Fruit fly (Drosophila melanogaster) whole organism, embryonic: Measurements from ENCODE around the gene CG15923.
A peak's percentile ranks its signal among the peaks of the same experiment; 100 is the strongest.

ENCODE experiments used
- Atf3 ChIP-seq: fragments of 200-800 bp; sonication (Bioruptor generic); optimal IDR thresholded peaks from 3 replicates; lab custom pipeline; 2016; ENCODE audit warnings: missing biosample characterization, missing genetic modification characterization
- Bteb2 ChIP-seq: fragments of 200-800 bp; sonication (Bioruptor generic); optimal IDR thresholded peaks from 2 replicates; lab custom pipeline; 2016; ENCODE audit warnings: missing biosample characterization, missing genetic modification characterization
- CG10959 ChIP-seq: fragments of 200-800 bp; sonication (Bioruptor generic); IDR thresholded peaks from 2 replicates; pipeline ENCODE4 v1.3.6; 2022; ENCODE audit warnings: missing biosample characterization, missing genetic modification characterization
- CG12236 ChIP-seq: fragments of 200-800 bp; sonication (Bioruptor generic); optimal IDR thresholded peaks from 2 replicates; lab custom pipeline; 2016; ENCODE audit warnings: missing biosample characterization, missing genetic modification characterization
- CG14667 ChIP-seq: fragments of 200-800 bp; sonication (Bioruptor generic); IDR thresholded peaks from 2 replicates; pipeline ENCODE4 v1.3.6; 2022; ENCODE audit warnings: missing biosample characterization, missing genetic modification characterization
- CG15514 ChIP-seq: fragments of 200-800 bp; sonication (Bioruptor generic); optimal IDR thresholded peaks from 3 replicates; lab custom pipeline; 2017; ENCODE audit warnings: missing biosample characterization, missing genetic modification characterization, mild to moderate bottlenecking, moderate library complexity, missing genetic modification reagents
- CG15696 ChIP-seq: fragments of 200-800 bp; sonication (Bioruptor generic); optimal IDR thresholded peaks from 2 replicates; lab custom pipeline; 2019; ENCODE audit warnings: missing biosample characterization, mild to moderate bottlenecking, missing genetic modification characterization, moderate library complexity
- CG1603 ChIP-seq: fragments of 200-800 bp; sonication (Bioruptor generic); optimal IDR thresholded peaks from 2 replicates; lab custom pipeline; 2019; ENCODE audit warnings: missing biosample characterization, mild to moderate bottlenecking, missing genetic modification characterization, moderate library complexity
- CG16863 ChIP-seq: fragments of 200-800 bp; sonication (Bioruptor generic); optimal IDR thresholded peaks from 3 replicates; lab custom pipeline; 2016; ENCODE audit warnings: missing biosample characterization, missing genetic modification characterization
- CG17328 ChIP-seq: fragments of 200-800 bp; sonication (Bioruptor generic); IDR thresholded peaks from 2 replicates; pipeline ENCODE4 v1.3.6; 2022; ENCODE audit warnings: missing biosample characterization, missing genetic modification characterization
- CG2875 ChIP-seq: fragments of 200-800 bp; sonication (Bioruptor generic); optimal IDR thresholded peaks from 2 replicates; lab custom pipeline; 2017; ENCODE audit warnings: missing biosample characterization, mild to moderate bottlenecking, missing genetic modification characterization, missing genetic modification reagents
- CG30403 ChIP-seq: fragments of 200-800 bp; sonication (Bioruptor generic); optimal IDR thresholded peaks from 3 replicates; lab custom pipeline; 2016; ENCODE audit warnings: missing biosample characterization, missing genetic modification characterization
- CG3065 ChIP-seq: fragments of 200-800 bp; sonication (Bioruptor generic); optimal IDR thresholded peaks from 2 replicates; lab custom pipeline; 2016; ENCODE audit warnings: missing biosample characterization, missing genetic modification characterization
- CG4282 ChIP-seq: fragments of 200-800 bp; sonication (Bioruptor generic); optimal IDR thresholded peaks from 2 replicates; lab custom pipeline; 2016; ENCODE audit warnings: missing biosample characterization, missing genetic modification characterization
- CG4360 ChIP-seq: fragments of 200-800 bp; sonication (Bioruptor generic); IDR thresholded peaks from 2 replicates; pipeline ENCODE4 v1.3.6; 2022; ENCODE audit warnings: missing biosample characterization, missing genetic modification characterization
- CG6272 ChIP-seq: fragments of 200-800 bp; sonication (Bioruptor generic); IDR thresholded peaks from 2 replicates; pipeline ENCODE4 v1.3.6; 2022; ENCODE audit warnings: missing biosample characterization, missing genetic modification characterization
- CG6765 ChIP-seq: fragments of 200-800 bp; sonication (Bioruptor generic); optimal IDR thresholded peaks from 3 replicates; lab custom pipeline; 2017; ENCODE audit warnings: missing biosample characterization, mild to moderate bottlenecking, missing genetic modification characterization
- CG8478 ChIP-seq: fragments of >200 bp; optimal IDR thresholded peaks from 2 replicates; lab custom pipeline; 2018
- CG9727 ChIP-seq: fragments of 200-800 bp; sonication (Bioruptor generic); optimal IDR thresholded peaks from 3 replicates; lab custom pipeline; 2017; ENCODE audit warnings: missing biosample characterization, mild to moderate bottlenecking, missing genetic modification characterization
- CHES-1-like ChIP-seq: fragments of 200-800 bp; sonication (Bioruptor generic); optimal IDR thresholded peaks from 2 replicates; lab custom pipeline; 2016; ENCODE audit warnings: missing biosample characterization, missing genetic modification characterization
- CTCF ChIP-seq: fragments of 200-800 bp; sonication (Bioruptor generic); optimal IDR thresholded peaks from 2 replicates; lab custom pipeline; 2017; ENCODE audit warnings: missing biosample characterization, mild to moderate bottlenecking, missing genetic modification characterization, moderate library complexity
- CkIIα-i1 ChIP-seq: fragments of 200-800 bp; sonication (Bioruptor generic); IDR thresholded peaks from 2 replicates; pipeline ENCODE4 v1.3.6; 2022; ENCODE audit warnings: missing biosample characterization, missing genetic modification characterization
- Dref ChIP-seq: fragments of 200-800 bp; sonication (Bioruptor generic); IDR thresholded peaks from 2 replicates; pipeline ENCODE4 v1.3.6; 2022; ENCODE audit warnings: missing biosample characterization, missing genetic modification characterization
- Drgx ChIP-seq: fragments of 200-800 bp; sonication (Bioruptor generic); IDR thresholded peaks from 2 replicates; pipeline ENCODE4 v1.3.6; 2022; ENCODE audit warnings: missing biosample characterization, missing genetic modification characterization
- Ets65A ChIP-seq: fragments of 200-800 bp; sonication (Bioruptor generic); peaks from one replicate; lab custom pipeline; 2016; ENCODE audit warnings: missing biosample characterization, missing genetic modification characterization
- Hand ChIP-seq: fragments of 200-800 bp; sonication (Bioruptor generic); optimal IDR thresholded peaks from 2 replicates; lab custom pipeline; 2017; ENCODE audit warnings: mild to moderate bottlenecking, missing biosample characterization, missing genetic modification reagents, missing genetic modification characterization
- MBD-R2 ChIP-seq: fragments of 200-800 bp; sonication (Bioruptor generic); IDR thresholded peaks from 2 replicates; pipeline ENCODE4 v1.3.6; 2022; ENCODE audit warnings: missing biosample characterization, missing genetic modification characterization
- Myb ChIP-seq: fragments of 200-800 bp; sonication (Bioruptor generic); optimal IDR thresholded peaks from 2 replicates; lab custom pipeline; 2016; ENCODE audit warnings: missing biosample characterization, missing genetic modification characterization
- NC2α ChIP-seq: fragments of 200-800 bp; sonication (Bioruptor generic); optimal IDR thresholded peaks from 2 replicates; lab custom pipeline; 2016; ENCODE audit warnings: missing biosample characterization, missing genetic modification characterization
- Sin3A ChIP-seq: fragments of >200 bp; optimal IDR thresholded peaks from 2 replicates; lab custom pipeline; 2018
- Stat92E ChIP-seq, 3 experiments: fragments of >200 bp in 2 of 3; fragments of 200-800 bp in 1 of 3; sonication (Bioruptor generic) in 1 of 3; optimal IDR thresholded peaks; 2 replicates each; lab custom pipeline; 2017 to 2019; ENCODE audit warnings: missing biosample characterization in 3 of 3, missing genetic modification characterization in 3 of 3, mild to moderate bottlenecking in 1 of 3, moderate library complexity in 1 of 3
- Taf1 ChIP-seq: fragments of 200-800 bp; sonication (Bioruptor generic); IDR thresholded peaks from 2 replicates; pipeline ENCODE4 v1.3.6; 2022; ENCODE audit warnings: missing biosample characterization, missing genetic modification characterization
- bsh ChIP-seq, 2 experiments: fragments of 200-800 bp; sonication (Bioruptor generic); optimal IDR thresholded peaks; 2 replicates each; lab custom pipeline; 2017 to 2018; ENCODE audit warnings: mild to moderate bottlenecking in 2 of 2, missing biosample characterization in 2 of 2, missing genetic modification characterization in 2 of 2, moderate library complexity in 1 of 2
- cad ChIP-seq: fragments of >200 bp; optimal IDR thresholded peaks from 2 replicates; lab custom pipeline; 2017; ENCODE audit warnings: missing biosample characterization, missing genetic modification characterization
- corto ChIP-seq: fragments of 200-800 bp; sonication (Bioruptor generic); optimal IDR thresholded peaks from 2 replicates; lab custom pipeline; 2016; ENCODE audit warnings: missing biosample characterization, mild to moderate bottlenecking, missing genetic modification characterization, moderate library complexity
- dmrt99B ChIP-seq: fragments of 200-800 bp; sonication (Bioruptor generic); optimal IDR thresholded peaks from 2 replicates; lab custom pipeline; 2018; ENCODE audit warnings: missing biosample characterization, mild to moderate bottlenecking, missing genetic modification characterization, moderate library complexity
- gcm ChIP-seq: fragments of 200-800 bp; sonication (Bioruptor generic); optimal IDR thresholded peaks from 2 replicates; lab custom pipeline; 2019; ENCODE audit warnings: missing biosample characterization, mild to moderate bottlenecking, missing genetic modification characterization, moderate library complexity
- gt ChIP-seq: fragments of 200-800 bp; sonication (Bioruptor generic); IDR thresholded peaks from 2 replicates; pipeline ENCODE4 v1.3.6; 2022; ENCODE audit warnings: missing biosample characterization, missing genetic modification characterization
- hkb ChIP-seq, 2 experiments: fragments of 200-800 bp in 1 of 2; fragments of >200 bp in 1 of 2; sonication (Bioruptor generic) in 1 of 2; IDR thresholded peaks in 1 of 2; optimal IDR thresholded peaks in 1 of 2; 2 replicates each; pipeline versions ENCODE4 v1.3.6 to Lab custom; 2017 to 2022; ENCODE audit warnings: missing biosample characterization in 1 of 2, missing genetic modification characterization in 1 of 2
- insv ChIP-seq, 2 experiments: fragments of 200-800 bp; sonication (Bioruptor generic); optimal IDR thresholded peaks; 3 replicates each; lab custom pipeline; 2016 to 2018; ENCODE audit warnings: missing biosample characterization in 2 of 2, missing genetic modification characterization in 2 of 2
- lov ChIP-seq, 2 experiments: fragments of 200-800 bp in 1 of 2; fragments of >200 bp in 1 of 2; sonication (Bioruptor generic) in 1 of 2; IDR thresholded peaks in 1 of 2; optimal IDR thresholded peaks in 1 of 2; 2 replicates in 1 of 2; 3 replicates in 1 of 2; pipeline versions ENCODE4 v1.3.6 to Lab custom; 2017 to 2022; ENCODE audit warnings: missing biosample characterization in 1 of 2, missing genetic modification characterization in 1 of 2
- mirr ChIP-seq: fragments of 200-800 bp; sonication (Bioruptor generic); optimal IDR thresholded peaks from 3 replicates; lab custom pipeline; 2018; ENCODE audit warnings: missing biosample characterization, mild to moderate bottlenecking, missing genetic modification characterization
- nerfin-1 ChIP-seq: fragments of 200-800 bp; sonication (Bioruptor generic); optimal IDR thresholded peaks from 3 replicates; lab custom pipeline; 2019; ENCODE audit warnings: missing biosample characterization, mild to moderate bottlenecking, missing genetic modification characterization, moderate library complexity
- otp ChIP-seq: fragments of 200-800 bp; sonication (Bioruptor generic); IDR thresholded peaks from 3 replicates; pipeline ENCODE4, ENCODE4 v1.3.6; 2022; ENCODE audit warnings: missing biosample characterization, missing genetic modification characterization
- pho ChIP-seq: fragments of 200-800 bp; sonication (Bioruptor generic); optimal IDR thresholded peaks from 2 replicates; lab custom pipeline; 2016; ENCODE audit warnings: missing biosample characterization, missing genetic modification characterization
- salm ChIP-seq: fragments of 200-800 bp; sonication (Bioruptor generic); optimal IDR thresholded peaks from 2 replicates; lab custom pipeline; 2018; ENCODE audit warnings: missing biosample characterization, mild to moderate bottlenecking, missing genetic modification characterization
- sc ChIP-seq, 3 experiments: fragments of >200 bp in 2 of 3; fragments of 200-800 bp in 1 of 3; sonication (Bioruptor generic) in 1 of 3; optimal IDR thresholded peaks; 2 replicates in 2 of 3; 3 replicates in 1 of 3; lab custom pipeline; 2017; ENCODE audit warnings: mild to moderate bottlenecking in 1 of 3, missing biosample characterization in 1 of 3, missing genetic modification characterization in 1 of 3, missing genetic modification reagents in 1 of 3
- seq ChIP-seq: fragments of 200-800 bp; sonication (Bioruptor generic); IDR thresholded peaks from 2 replicates; pipeline ENCODE4 v1.3.6; 2022; ENCODE audit warnings: missing biosample characterization, missing genetic modification characterization
- so ChIP-seq: fragments of 200-800 bp; sonication (Bioruptor generic); IDR thresholded peaks from 3 replicates; pipeline ENCODE4 v1.3.6; 2022; ENCODE audit warnings: missing biosample characterization, missing genetic modification characterization
- toy ChIP-seq: fragments of 200-800 bp; sonication (Bioruptor generic); IDR thresholded peaks from 2 replicates; pipeline ENCODE4 v1.3.6; 2022; ENCODE audit warnings: missing biosample characterization, missing genetic modification characterization
- yki ChIP-seq: fragments of >200 bp; optimal IDR thresholded peaks from 3 replicates; lab custom pipeline; 2018

Gene CG15923

dm6 chr3R:20579816-20580215 is 36.9 kb downstream of the CG15923 start, which contains the start of the genes EloB and Srp14 (continued):
- TF ChIP-seq CG1603 (tag; lab: Kevin White, UChicago) (peak; percentile 85), insv (GFP tag; optimal IDR thresholded peaks at IDR 0.05; lab: Kevin White, UChicago) (peak in 1 of 2 experiments; percentile 52), cad (GFP tag; lab: Kevin White, UChicago) (no peak), Atf3 (GFP tag; lab: Kevin White, UChicago) (peak; percentile 61), Taf1 (peak; percentile 44; the same call in 1 of the 2 replicates), CG3065 (GFP tag; lab: Kevin White, UChicago) (peak; percentile 74), lov (optimal IDR thresholded peaks at IDR 0.05; lab: Kevin White, UChicago) (no peak), lov (GFP tag; IDR thresholded peaks at IDR 0.05; lab: Robert Waterston, UW) (no peak), CG4282 (GFP tag; lab: Kevin White, UChicago) (peak; percentile 39), CG16863 (GFP tag; lab: Kevin White, UChicago) (peak; percentile 74), CG6272 (GFP tag; lab: Robert Waterston, UW) (peak; percentile 82), dmrt99B (tag; lab: Kevin White, UChicago) (no peak), Drgx (peak; percentile 44; the same call in 1 of the 2 replicates), mirr (GFP tag; lab: Kevin White, UChicago) (peak; percentile 51), CG2875 (GFP tag; lab: Kevin White, UChicago) (peak; percentile 42), otp (peak; percentile 66; the same call in 2 of the 3 replicates), gcm (GFP tag; lab: Kevin White, UChicago) (peak; percentile 82), bsh (GFP tag; optimal IDR thresholded peaks at IDR 0.05; lab: Kevin White, UChicago) (peak in 1 of 2 experiments; percentile 82), Dref (peak; percentile 95), CG17328 (GFP tag; lab: Robert Waterston, UW) (peak; percentile 80), CHES-1-like (GFP tag; lab: Kevin White, UChicago) (peak; percentile 86), Myb (peak; percentile 37), CG8478 (no peak), CG9727 (GFP tag; lab: Kevin White, UChicago) (peak; percentile 85), Hand (peak; percentile 16), Ets65A (peak; percentile 97), salm (tag; lab: Kevin White, UChicago) (peak; percentile 76), yki (lab: Kevin White, UChicago) (no peak), sc (optimal IDR thresholded peaks at IDR 0.05; lab: Kevin White, UChicago) (no peak), sc (GFP tag; optimal IDR thresholded peaks at IDR 0.05; lab: Kevin White, UChicago) (no peak), CG12236 (GFP tag; lab: Kevin White, UChicago) (peak; percentile 52), gt (no peak; the same call in 1 of the 2 replicates), Bteb2 (GFP tag; lab: Kevin White, UChicago) (peak; percentile 82), CTCF (peak; percentile 19), so (GFP tag; lab: Robert Waterston, UW) (peak; percentile 49; the same call in 2 of the 3 replicates), CG30403 (GFP tag; lab: Kevin White, UChicago) (peak; percentile 90), MBD-R2 (GFP tag; lab: Robert Waterston, UW) (peak; percentile 90), Sin3A (lab: Kevin White, UChicago) (peak; percentile 95), hkb (optimal IDR thresholded peaks at IDR 0.05; lab: Kevin White, UChicago) (peak; percentile 43), hkb (GFP tag; IDR thresholded peaks at IDR 0.05; lab: Robert Waterston, UW) (peak; percentile 78), CG15514 (GFP tag; lab: Kevin White, UChicago) (peak; percentile 81), NC2α (GFP tag; lab: Kevin White, UChicago) (peak; percentile 20), seq (GFP tag; lab: Robert Waterston, UW) (peak; percentile 74), CG4360 (GFP tag; lab: Robert Waterston, UW) (no peak), corto (GFP tag; lab: Kevin White, UChicago) (no peak), toy (0 out of 2 replicates have a peak, but pooled peaks have one; percentile 9), pho (peak; percentile 84), CG14667 (GFP tag; lab: Robert Waterston, UW) (peak; percentile 56), CG6765 (GFP tag; lab: Kevin White, UChicago) (peak; percentile 78), CkIIα-i1 (no peak), nerfin-1 (tag; lab: Kevin White, UChicago) (peak; percentile 77), Stat92E (GFP tag; optimal IDR thresholded peaks at IDR 0.05; lab: Kevin White, UChicago) (peak in 1 of 3 experiments; percentile 92), CG10959 (GFP tag; lab: Robert Waterston, UW) (peak; percentile 70), CG15696 (tag; lab: Kevin White, UChicago) (peak; percentile 87)
